Worm (Caenorhabditis elegans): ENCODE results near the gene phyh-1.

ce11 chrIV:17245200-17245599 is 14.0 kb downstream of the phyh-1 start, which contains the start of gene ZK550.2:
- TF ChIP-seq ama-1 (optimal IDR thresholded peaks at IDR 0.05) (no peak), hmg-4 (GFP tag; optimal IDR thresholded peaks at IDR 0.05) (no peak), hnd-1 (tag; optimal IDR thresholded peaks at IDR 0.05) (no peak), ceh-13 (GFP tag; optimal IDR thresholded peaks at IDR 0.05) (no peak), ceh-36 (tag; optimal IDR thresholded peaks at IDR 0.05) (no peak), ets-7 (tag; optimal IDR thresholded peaks at IDR 0.05) (no peak), flt-1 (GFP tag; IDR thresholded peaks at IDR 0.05) (no peak), tra-4 (tag; optimal IDR thresholded peaks at IDR 0.05) (no peak), scrt-1 (GFP tag; IDR thresholded peaks at IDR 0.05) (no peak), aly-1 (tag; optimal IDR thresholded peaks at IDR 0.05) (no peak), hmbx-1 (tag; optimal IDR thresholded peaks at IDR 0.05) (no peak), F13C5.2 (tag; optimal IDR thresholded peaks at IDR 0.05) (no peak), tbx-37 (GFP tag; conservative IDR thresholded peaks at IDR 0.05) (no peak)
